Fruit fly (Drosophila melanogaster) whole organism, embryonic: ENCODE measurements around the gene CycC.

Source experiments
- Antp ChIP-seq: fragments of 200-800 bp; sonication (Bioruptor generic); optimal IDR thresholded peaks from 3 replicates; lab custom pipeline; 2016; ENCODE audit warnings: missing biosample characterization, missing genetic modification characterization
- CG12659 ChIP-seq: fragments of 200-800 bp; sonication (Bioruptor generic); optimal IDR thresholded peaks from 3 replicates; lab custom pipeline; 2017; ENCODE audit warnings: mild to moderate bottlenecking, missing biosample characterization, missing genetic modification reagents, missing genetic modification characterization
- CG1529 ChIP-seq: fragments of 200-800 bp; sonication (Bioruptor generic); optimal IDR thresholded peaks from 3 replicates; lab custom pipeline; 2018; ENCODE audit warnings: missing biosample characterization, missing genetic modification characterization
- CG1647 ChIP-seq: fragments of 200-800 bp; sonication (Bioruptor generic); optimal IDR thresholded peaks from 3 replicates; lab custom pipeline; 2016; ENCODE audit warnings: missing biosample characterization, missing genetic modification characterization
- CG17802 ChIP-seq: fragments of 200-800 bp; sonication (Bioruptor generic); optimal IDR thresholded peaks from 2 replicates; lab custom pipeline; 2018; ENCODE audit warnings: missing biosample characterization, mild to moderate bottlenecking, missing genetic modification characterization, moderate library complexity
- CG2129 ChIP-seq: fragments of 200-800 bp; sonication (Bioruptor generic); IDR thresholded peaks from 2 replicates; pipeline ENCODE4 v1.3.6; 2022; ENCODE audit warnings: missing biosample characterization, missing genetic modification characterization; ENCODE audit not compliant: partially characterized antibody
- CG30403 ChIP-seq: fragments of 200-800 bp; sonication (Bioruptor generic); optimal IDR thresholded peaks from 3 replicates; lab custom pipeline; 2016; ENCODE audit warnings: missing biosample characterization, missing genetic modification characterization
- CG31224 ChIP-seq: fragments of 200-800 bp; sonication (Bioruptor generic); IDR thresholded peaks from 2 replicates; pipeline ENCODE4 v1.3.6; 2022; ENCODE audit warnings: missing biosample characterization, missing genetic modification characterization
- CG32532 ChIP-seq: fragments of 200-800 bp; sonication (Bioruptor generic); IDR thresholded peaks from 2 replicates; pipeline ENCODE4 v1.3.6; 2022; ENCODE audit warnings: missing biosample characterization, missing genetic modification characterization
- CG42726 ChIP-seq: fragments of 200-800 bp; sonication (Bioruptor generic); IDR thresholded peaks from 2 replicates; pipeline ENCODE4 v1.3.6; 2022; ENCODE audit warnings: missing biosample characterization, missing genetic modification characterization; ENCODE audit not compliant: partially characterized antibody
- CG4360 ChIP-seq: fragments of 200-800 bp; sonication (Bioruptor generic); IDR thresholded peaks from 2 replicates; pipeline ENCODE4 v1.3.6; 2022; ENCODE audit warnings: missing biosample characterization, missing genetic modification characterization
- CG4424 ChIP-seq: fragments of 200-800 bp; sonication (Bioruptor generic); optimal IDR thresholded peaks from 3 replicates; lab custom pipeline; 2016; ENCODE audit warnings: missing biosample characterization, missing genetic modification characterization
- CG4820 ChIP-seq: fragments of 200-800 bp; sonication (Bioruptor generic); optimal IDR thresholded peaks from 3 replicates; lab custom pipeline; 2016; ENCODE audit warnings: missing biosample characterization, missing genetic modification characterization
- CG6175 ChIP-seq: fragments of 200-800 bp; sonication (Bioruptor generic); IDR thresholded peaks from 3 replicates; pipeline ENCODE4 v1.3.6; 2022; ENCODE audit warnings: missing biosample characterization, missing genetic modification characterization
- CG8388 ChIP-seq: fragments of 200-800 bp; sonication (Bioruptor generic); optimal IDR thresholded peaks from 2 replicates; lab custom pipeline; 2019; ENCODE audit warnings: missing biosample characterization, mild to moderate bottlenecking, missing genetic modification characterization, moderate library complexity
- Camta ChIP-seq: fragments of 200-800 bp; sonication (Bioruptor generic); optimal IDR thresholded peaks from 2 replicates; lab custom pipeline; 2016; ENCODE audit warnings: missing biosample characterization, missing genetic modification characterization
- Chrac-16 ChIP-seq: fragments of 200-800 bp; sonication (Bioruptor generic); optimal IDR thresholded peaks from 3 replicates; lab custom pipeline; 2016; ENCODE audit warnings: missing biosample characterization, missing genetic modification characterization
- Doc3 ChIP-seq: fragments of 200-800 bp; sonication (Bioruptor generic); IDR thresholded peaks from 3 replicates; pipeline ENCODE4 v1.3.6; 2022; ENCODE audit warnings: missing biosample characterization, missing genetic modification characterization; ENCODE audit not compliant: partially characterized antibody
- Drgx ChIP-seq: fragments of 200-800 bp; sonication (Bioruptor generic); IDR thresholded peaks from 2 replicates; pipeline ENCODE4 v1.3.6; 2022; ENCODE audit warnings: missing biosample characterization, missing genetic modification characterization
- E2f2 ChIP-seq: fragments of 200-800 bp; sonication (Bioruptor generic); IDR thresholded peaks from 2 replicates; pipeline ENCODE4 v1.3.6; 2022; ENCODE audit warnings: missing biosample characterization, missing genetic modification characterization
- Fer2 ChIP-seq: fragments of 200-800 bp; sonication (Bioruptor generic); optimal IDR thresholded peaks from 2 replicates; lab custom pipeline; 2018; ENCODE audit warnings: missing biosample characterization, mild to moderate bottlenecking, missing genetic modification characterization, moderate library complexity
- Gsc ChIP-seq: fragments of 200-800 bp; sonication (Bioruptor generic); IDR thresholded peaks from 2 replicates; pipeline ENCODE4 v1.3.6; 2022; ENCODE audit warnings: missing biosample characterization, missing genetic modification characterization
- HLH3B ChIP-seq: fragments of 200-800 bp; sonication (Bioruptor generic); IDR thresholded peaks from 2 replicates; pipeline ENCODE4 v1.3.6; 2022; ENCODE audit warnings: missing biosample characterization, missing genetic modification characterization
- HLH54F ChIP-seq: fragments of 200-800 bp; sonication (Bioruptor generic); optimal IDR thresholded peaks from 3 replicates; lab custom pipeline; 2016; ENCODE audit warnings: missing biosample characterization, missing genetic modification characterization
- Hmr ChIP-seq: fragments of 200-800 bp; sonication (Bioruptor generic); optimal IDR thresholded peaks from 3 replicates; lab custom pipeline; 2017; ENCODE audit warnings: mild to moderate bottlenecking, missing biosample characterization, missing genetic modification reagents, missing genetic modification characterization
- Max ChIP-seq: fragments of 200-800 bp; sonication (Bioruptor generic); optimal IDR thresholded peaks from 2 replicates; lab custom pipeline; 2016; ENCODE audit warnings: missing biosample characterization, mild to moderate bottlenecking, missing genetic modification characterization
- Mes4 ChIP-seq: fragments of 200-800 bp; sonication (Bioruptor generic); optimal IDR thresholded peaks from 2 replicates; lab custom pipeline; 2016; ENCODE audit warnings: missing biosample characterization, missing genetic modification characterization
- Oli ChIP-seq: fragments of 200-800 bp; sonication (Bioruptor generic); optimal IDR thresholded peaks from 2 replicates; lab custom pipeline; 2018; ENCODE audit warnings: missing biosample characterization, mild to moderate bottlenecking, missing genetic modification characterization, moderate library complexity
- Pdp1 ChIP-seq, 2 experiments: fragments of 200-800 bp; sonication (Bioruptor generic); optimal IDR thresholded peaks; 3 replicates each; lab custom pipeline; 2016; ENCODE audit warnings: missing biosample characterization in 2 of 2, missing genetic modification characterization in 2 of 2, mild to moderate bottlenecking in 1 of 2, moderate library complexity in 1 of 2
- Sry-δ ChIP-seq: fragments of 200-800 bp; sonication (Bioruptor generic); optimal IDR thresholded peaks from 2 replicates; lab custom pipeline; 2016; ENCODE audit warnings: missing biosample characterization, missing genetic modification characterization
- al ChIP-seq: fragments of 200-800 bp; sonication (Bioruptor generic); IDR thresholded peaks from 2 replicates; pipeline ENCODE4 v1.3.6; 2022; ENCODE audit warnings: missing biosample characterization, missing genetic modification characterization
- aop ChIP-seq: fragments of 200-800 bp; sonication (Bioruptor generic); IDR thresholded peaks from 2 replicates; pipeline ENCODE4 v1.3.6; 2022; ENCODE audit warnings: missing biosample characterization, missing genetic modification characterization
- ara ChIP-seq: fragments of 200-800 bp; sonication (Bioruptor generic); IDR thresholded peaks from 2 replicates; pipeline ENCODE4 v1.3.6; 2022; ENCODE audit warnings: missing biosample characterization, missing genetic modification characterization
- br ChIP-seq: fragments of >200 bp; optimal IDR thresholded peaks from 2 replicates; lab custom pipeline; 2017
- dmrt11E ChIP-seq: fragments of 200-800 bp; sonication (Bioruptor generic); optimal IDR thresholded peaks from 3 replicates; lab custom pipeline; 2018; ENCODE audit warnings: missing biosample characterization, mild to moderate bottlenecking, missing genetic modification characterization, moderate library complexity
- ems ChIP-seq: fragments of 200-800 bp; sonication (Bioruptor generic); optimal IDR thresholded peaks from 3 replicates; lab custom pipeline; 2016; ENCODE audit warnings: missing biosample characterization, missing genetic modification characterization
- exex ChIP-seq: fragments of 200-800 bp; sonication (Bioruptor generic); optimal IDR thresholded peaks from 4 replicates; lab custom pipeline; 2018; ENCODE audit warnings: missing biosample characterization, mild to moderate bottlenecking, missing genetic modification characterization, moderate library complexity
- eyg ChIP-seq: fragments of 200-800 bp; sonication (Bioruptor generic); optimal IDR thresholded peaks from 3 replicates; lab custom pipeline; 2016; ENCODE audit warnings: missing biosample characterization, missing genetic modification characterization
- grau ChIP-seq: fragments of 200-800 bp; optimal IDR thresholded peaks from 3 replicates; lab custom pipeline; 2019; ENCODE audit warnings: missing biosample characterization, mild to moderate bottlenecking, missing genetic modification characterization, moderate library complexity
- gsb-n ChIP-seq: fragments of 200-800 bp; sonication (Bioruptor generic); optimal IDR thresholded peaks from 3 replicates; lab custom pipeline; 2018; ENCODE audit warnings: missing biosample characterization, mild to moderate bottlenecking, missing genetic modification characterization
- insv ChIP-seq, 2 experiments: fragments of 200-800 bp; sonication (Bioruptor generic); optimal IDR thresholded peaks; 3 replicates each; lab custom pipeline; 2016 to 2018; ENCODE audit warnings: missing biosample characterization in 2 of 2, missing genetic modification characterization in 2 of 2
- knrl ChIP-seq: fragments of 200-800 bp; sonication (Bioruptor generic); IDR thresholded peaks from 3 replicates; pipeline ENCODE4 v1.3.6; 2022; ENCODE audit warnings: missing biosample characterization, missing genetic modification characterization; ENCODE audit not compliant: partially characterized antibody
- mam ChIP-seq: fragments of 200-800 bp; sonication (Bioruptor generic); optimal IDR thresholded peaks from 3 replicates; lab custom pipeline; 2016; ENCODE audit warnings: missing biosample characterization, missing genetic modification characterization
- phol ChIP-seq: fragments of 200-800 bp; sonication (Bioruptor generic); optimal IDR thresholded peaks from 3 replicates; lab custom pipeline; 2018; ENCODE audit warnings: missing biosample characterization, mild to moderate bottlenecking, missing genetic modification characterization, moderate library complexity
- pzg ChIP-seq: fragments of 200-800 bp; sonication (Bioruptor generic); optimal IDR thresholded peaks from 3 replicates; lab custom pipeline; 2018; ENCODE audit warnings: missing biosample characterization, mild to moderate bottlenecking, missing genetic modification characterization, moderate library complexity
- salm ChIP-seq: fragments of 200-800 bp; sonication (Bioruptor generic); optimal IDR thresholded peaks from 2 replicates; lab custom pipeline; 2018; ENCODE audit warnings: missing biosample characterization, mild to moderate bottlenecking, missing genetic modification characterization
- so ChIP-seq: fragments of 200-800 bp; sonication (Bioruptor generic); IDR thresholded peaks from 3 replicates; pipeline ENCODE4 v1.3.6; 2022; ENCODE audit warnings: missing biosample characterization, missing genetic modification characterization
- stc ChIP-seq: fragments of 200-800 bp; sonication (Bioruptor generic); IDR thresholded peaks from 2 replicates; pipeline ENCODE4 v1.3.6; 2022; ENCODE audit warnings: missing biosample characterization, missing genetic modification characterization
- stwl ChIP-seq: fragments of 200-800 bp; sonication (Bioruptor generic); optimal IDR thresholded peaks from 3 replicates; lab custom pipeline; 2018; ENCODE audit warnings: missing biosample characterization, mild to moderate bottlenecking, missing genetic modification characterization, moderate library complexity
- zfh2 ChIP-seq: fragments of 200-800 bp; sonication (Bioruptor generic); optimal IDR thresholded peaks from 2 replicates; lab custom pipeline; 2016; ENCODE audit warnings: missing biosample characterization, missing genetic modification characterization

Gene CycC

DNA sequence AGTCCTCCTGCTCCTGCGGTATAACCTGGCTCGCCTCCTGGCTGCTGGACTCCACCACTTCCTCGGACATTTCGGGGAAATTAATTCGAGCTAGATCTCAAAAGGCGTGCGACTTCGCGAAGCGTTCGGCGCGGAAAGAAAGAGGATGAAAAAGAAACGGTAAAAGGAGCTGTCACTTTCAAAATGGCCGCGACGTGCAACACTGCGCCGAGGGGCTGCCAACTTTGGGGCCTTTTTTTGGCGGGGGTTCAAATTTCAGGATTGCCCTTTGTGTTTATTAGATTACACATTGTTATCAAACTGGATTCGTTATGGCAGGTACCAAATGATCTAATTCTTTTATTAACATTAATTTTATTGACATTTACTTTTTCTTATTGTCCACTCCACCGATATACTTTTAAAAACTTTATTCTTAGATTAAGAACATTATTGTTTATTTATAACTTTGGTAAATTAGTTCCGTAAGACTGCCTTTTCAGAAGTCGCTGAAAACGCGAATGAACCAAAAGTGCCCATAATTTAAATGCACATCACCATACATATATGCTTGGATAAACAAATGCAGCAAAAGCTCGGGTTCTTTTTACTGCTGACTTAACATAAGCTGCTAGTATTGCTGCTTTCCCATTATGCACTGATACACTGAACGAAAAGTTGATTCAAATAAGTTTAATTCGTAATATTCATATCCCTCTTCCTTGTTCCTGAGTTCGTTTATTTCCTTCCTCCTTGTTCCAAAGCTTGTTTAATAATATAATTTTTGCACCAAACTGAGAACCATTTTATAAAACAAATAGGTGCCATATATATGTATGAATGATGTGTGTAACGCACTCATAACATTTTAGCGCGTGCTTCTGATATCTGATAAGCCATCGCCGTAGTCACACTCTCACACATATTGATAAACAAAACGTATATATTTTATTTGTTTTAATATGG, 11.7 kb upstream of the CycC start, which contains the start of gene RpS5b (continued):
- TF ChIP-seq CG42726 (GFP tag; lab: Robert Waterston, UW) (no peak), aop (GFP tag; lab: Robert Waterston, UW) (no peak), E2f2 (GFP tag; lab: Robert Waterston, UW) (peak; percentile 86), CG2129 (GFP tag; lab: Robert Waterston, UW) (no peak), Hmr (GFP tag; lab: Kevin White, UChicago) (peak; percentile 13), br (lab: Kevin White, UChicago) (no peak), mam (GFP tag; lab: Kevin White, UChicago) (no peak), CG1647 (GFP tag; lab: Kevin White, UChicago) (no peak), stwl (no peak), grau (tag; lab: Kevin White, UChicago) (no peak), CG4424 (no peak), HLH3B (GFP tag; lab: Robert Waterston, UW) (no peak), Drgx (GFP tag; lab: Robert Waterston, UW) (no peak), Mes4 (GFP tag; lab: Kevin White, UChicago) (no peak), CG12659 (GFP tag; lab: Kevin White, UChicago) (peak; percentile 41), CG4360 (no peak), Camta (no peak), CG4820 (no peak), al (GFP tag; lab: Robert Waterston, UW) (no peak), gsb-n (tag; lab: Kevin White, UChicago) (no peak), zfh2 (GFP tag; lab: Kevin White, UChicago) (no peak), salm (tag; lab: Kevin White, UChicago) (no peak), Doc3 (no peak), phol (tag; lab: Kevin White, UChicago) (peak; percentile 75), ems (GFP tag; lab: Kevin White, UChicago) (no peak), Fer2 (no peak), Oli (no peak), Antp (no peak), dmrt11E (no peak), CG31224 (GFP tag; lab: Robert Waterston, UW) (no peak), Max (GFP tag; lab: Kevin White, UChicago) (no peak), Pdp1 (GFP tag; optimal IDR thresholded peaks at IDR 0.05; lab: Kevin White, UChicago) (peak in 1 of 2 experiments; percentile 25), exex (tag; lab: Kevin White, UChicago) (no peak), Sry-δ (GFP tag; lab: Kevin White, UChicago) (peak; percentile 10), eyg (GFP tag; lab: Kevin White, UChicago) (no peak), CG32532 (GFP tag; lab: Robert Waterston, UW) (no peak), stc (no peak), CG6175 (GFP tag; lab: Robert Waterston, UW) (no peak), CG8388 (no peak), ara (0 out of 2 replicates have a peak, but pooled peaks have one; percentile 9), so (GFP tag; lab: Robert Waterston, UW) (no peak), knrl (GFP tag; lab: Robert Waterston, UW) (no peak), Gsc (GFP tag; lab: Robert Waterston, UW) (no peak), CG17802 (no peak), insv (GFP tag; optimal IDR thresholded peaks at IDR 0.05; lab: Kevin White, UChicago) (no peak), CG1529 (GFP tag; lab: Kevin White, UChicago) (no peak), HLH54F (GFP tag; lab: Kevin White, UChicago) (no peak), Chrac-16 (GFP tag; lab: Kevin White, UChicago) (no peak), pzg (peak; percentile 52), CG30403 (no peak)
